Worm (Caenorhabditis elegans): ENCODE results near the gene R02E4.2.

DNA sequence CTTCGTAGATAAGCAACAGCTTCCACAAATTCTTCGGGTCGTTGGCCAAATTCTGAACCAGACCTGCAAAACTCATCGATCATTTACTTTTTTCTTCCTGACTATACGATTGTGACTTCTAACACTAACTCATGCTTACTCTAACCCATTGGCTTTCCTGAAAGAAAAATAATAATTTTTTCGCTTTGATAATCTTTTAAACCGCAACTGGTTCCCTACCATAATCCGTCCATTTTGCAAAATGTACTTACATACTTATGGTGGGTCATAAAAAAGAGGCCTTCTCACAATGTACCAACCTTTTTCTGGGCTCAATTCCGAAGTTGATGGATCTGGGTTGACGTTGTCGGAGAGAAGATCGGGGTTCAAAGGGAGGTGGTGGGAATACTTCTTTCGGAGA is 12.3 kb upstream of the R02E4.2 start:
- TF ChIP-seq cog-1 (tag; optimal IDR thresholded peaks at IDR 0.05) (no peak), flt-1 (GFP tag; IDR thresholded peaks at IDR 0.05) (no peak), tab-1 (GFP tag; IDR thresholded peaks at IDR 0.05) (no peak), ztf-29 (GFP tag; IDR thresholded peaks at IDR 0.05) (no peak)
